Worm (Caenorhabditis elegans): ENCODE measurements around the gene B0454.8.

The B0454.8 gene

ce11 chrII:3067447-3067846, 24.2 kb upstream of the B0454.8 start:
- no peak for TF ChIP-seq aha-1 (tag)
- TF ChIP-seq ceh-28 (tag; optimal IDR thresholded peaks at IDR 0.05), result peak; percentile 96

- TF ChIP-seq lin-39 (tag; optimal IDR thresholded peaks at IDR 0.05) (no peak), ceh-28 (tag; optimal IDR thresholded peaks at IDR 0.05) (peak; percentile 81)
Measured at ce11 chrII:3066401-3066800, 23.1 kb upstream of the B0454.8 start.

- TF ChIP-seq zip-11 (GFP tag; IDR thresholded peaks at IDR 0.05), result no peak
- peak; percentile 12 for TF ChIP-seq ceh-28 (tag; optimal IDR thresholded peaks at IDR 0.05)
Measured at ce11 chrII:3065086-3065485, 21.8 kb upstream of the B0454.8 start.

ce11 chrII:3064631-3065030, 21.4 kb upstream of the B0454.8 start:
- TF ChIP-seq mep-1 (tag; optimal IDR thresholded peaks at IDR 0.05), result no peak
- peak; percentile 70 for TF ChIP-seq ceh-28 (tag; optimal IDR thresholded peaks at IDR 0.05)
- TF ChIP-seq ztf-11 (tag; optimal IDR thresholded peaks at IDR 0.05), result no peak
- no peak for TF ChIP-seq lin-29 (GFP tag; IDR thresholded peaks at IDR 0.05)
- TF ChIP-seq set-16 (GFP tag; IDR thresholded peaks at IDR 0.05), result no peak
- TF ChIP-seq madf-9 (GFP tag; conservative IDR thresholded peaks at IDR 0.05), result no peak
- no peak for TF ChIP-seq F37D6.2 (tag; optimal IDR thresholded peaks at IDR 0.05)

ce11 chrII:3063984-3064383, 20.7 kb upstream of the B0454.8 start:
- TF ChIP-seq ceh-28 (tag; optimal IDR thresholded peaks at IDR 0.05) (peak; percentile 77), mep-1 (tag; optimal IDR thresholded peaks at IDR 0.05) (no peak)

- peak; percentile 94 for TF ChIP-seq ceh-28 (tag; optimal IDR thresholded peaks at IDR 0.05)
- no peak for TF ChIP-seq rbr-2 (tag; optimal IDR thresholded peaks at IDR 0.05)
Measured at ce11 chrII:3063366-3063765, 20.1 kb upstream of the B0454.8 start.

ce11 chrII:3062876-3063275, 19.6 kb upstream of the B0454.8 start:
- TF ChIP-seq unc-39 (tag; optimal IDR thresholded peaks at IDR 0.05) (no peak), ceh-28 (tag; optimal IDR thresholded peaks at IDR 0.05) (peak; percentile 89)

- TF ChIP-seq mdt-29 (GFP tag; IDR thresholded peaks at IDR 0.05), result peak; percentile 65; the same call in 1 of the 2 replicates
- no peak for TF ChIP-seq lin-29 (GFP tag; IDR thresholded peaks at IDR 0.05)
- TF ChIP-seq sdz-12 (GFP tag; optimal IDR thresholded peaks at IDR 0.05), result no peak
- no peak for TF ChIP-seq Y105C5A.15 (GFP tag; IDR thresholded peaks at IDR 0.05)
- TF ChIP-seq ceh-28 (tag; optimal IDR thresholded peaks at IDR 0.05), result peak; percentile 79
- no peak for TF ChIP-seq unc-62 (GFP tag; optimal IDR thresholded peaks at IDR 0.05 in 1 of 2)
- TF ChIP-seq unc-62 (tag; optimal IDR thresholded peaks at IDR 0.05), result no peak
- TF ChIP-seq ama-1 (optimal IDR thresholded peaks at IDR 0.05), result no peak
- TF ChIP-seq R02D3.7 (tag; optimal IDR thresholded peaks at IDR 0.05), result no peak
- TF ChIP-seq zag-1 (tag; optimal IDR thresholded peaks at IDR 0.05), result no peak
- no peak for TF ChIP-seq pqm-1 (tag; optimal IDR thresholded peaks at IDR 0.05)
- TF ChIP-seq saeg-2 (GFP tag; IDR thresholded peaks at IDR 0.05), result 0 out of 2 replicates have a peak, but pooled peaks have one; percentile 39
- no peak for TF ChIP-seq Y5F2A.4 (GFP tag; optimal IDR thresholded peaks at IDR 0.05)
- TF ChIP-seq ceh-44 (GFP tag; IDR thresholded peaks at IDR 0.05), result peak; percentile 74; the same call in 1 of the 2 replicates
- TF ChIP-seq D1046.2 (GFP tag; IDR thresholded peaks at IDR 0.05), result peak; percentile 73; the same call in 1 of the 2 replicates
- peak; percentile 64 for TF ChIP-seq nhr-102 (tag; optimal IDR thresholded peaks at IDR 0.05)
- TF ChIP-seq tag-97 (GFP tag; IDR thresholded peaks at IDR 0.05), result no peak
- TF ChIP-seq Y48G9A.11 (GFP tag; IDR thresholded peaks at IDR 0.05), result peak; percentile 78
- no peak for TF ChIP-seq F37D6.2 (tag; optimal IDR thresholded peaks at IDR 0.05)
- no peak for TF ChIP-seq egl-27 (tag; optimal IDR thresholded peaks at IDR 0.05)
- TF ChIP-seq madf-9 (GFP tag; conservative IDR thresholded peaks at IDR 0.05), result peak; percentile 79
- TF ChIP-seq hlh-30 (tag; optimal IDR thresholded peaks at IDR 0.05; ENCODE audit: insufficient read depth), result peak; percentile 69
- TF ChIP-seq unc-39 (tag; optimal IDR thresholded peaks at IDR 0.05), result no peak
- no peak for TF ChIP-seq snpc-4 (tag; optimal IDR thresholded peaks at IDR 0.05)
- TF ChIP-seq zfp-3 (GFP tag; conservative IDR thresholded peaks at IDR 0.05), result peak; percentile 69; the same call in 1 of the 2 replicates
- peak; percentile 14 for TF ChIP-seq nhr-48 (tag; optimal IDR thresholded peaks at IDR 0.05)
- TF ChIP-seq nhr-76 (tag; optimal IDR thresholded peaks at IDR 0.05), result no peak
- TF ChIP-seq lir-3 (tag; optimal IDR thresholded peaks at IDR 0.05), result peak; percentile 19
- no peak for TF ChIP-seq nhr-111 (GFP tag; optimal IDR thresholded peaks at IDR 0.05)
- TF ChIP-seq ces-1 (GFP tag; optimal IDR thresholded peaks at IDR 0.05), result no peak
- no peak for TF ChIP-seq jun-1 (tag; optimal IDR thresholded peaks at IDR 0.05)
Measured at ce11 chrII:3062222-3062621, 19.0 kb upstream of the B0454.8 start.

Data from whole organism, L4 larva.